Worm (Caenorhabditis elegans) whole organism, L1 larva: ENCODE results near the gene lido-1.
A peak's percentile ranks its signal among the peaks of the same experiment; 100 is the strongest.

Experiments used
- F16B12.6 ChIP-seq: fragments of 150-350 bp; optimal IDR thresholded peaks from 2 replicates; lab custom pipeline; 2014; ENCODE audit warnings: missing biosample characterization, missing genetic modification characterization
- Y116A8C.19 ChIP-seq: sonication (generic microtip); optimal IDR thresholded peaks from 2 replicates; lab custom pipeline; 2016; ENCODE audit warnings: missing compliant biosample characterization, missing genetic modification characterization, borderline replicate concordance
- aha-1 ChIP-seq: fragments of 150-350 bp; optimal IDR thresholded peaks from 2 replicates; lab custom pipeline; 2014; ENCODE audit warnings: missing biosample characterization, missing genetic modification characterization
- aly-2 ChIP-seq: fragments of 150-350 bp; optimal IDR thresholded peaks from 2 replicates; lab custom pipeline; 2014; ENCODE audit warnings: missing biosample characterization, missing genetic modification characterization
- blmp-1 ChIP-seq: fragments of 150-350 bp; optimal IDR thresholded peaks from 2 replicates; lab custom pipeline; 2014; ENCODE audit warnings: missing biosample characterization, missing genetic modification characterization
- ceh-63 ChIP-seq: fragments of 200-800 bp; sonication (Bioruptor generic); optimal IDR thresholded peaks from 2 replicates; lab custom pipeline; 2018; ENCODE audit warnings: mild to moderate bottlenecking, missing genetic modification characterization, missing compliant biosample characterization
- ceh-8 ChIP-seq: fragments of 200-800 bp; sonication (Bioruptor generic); optimal IDR thresholded peaks from 2 replicates; lab custom pipeline; 2018; ENCODE audit warnings: mild to moderate bottlenecking, missing genetic modification characterization, moderate library complexity, missing compliant biosample characterization
- ceh-82 ChIP-seq, 3 experiments: fragments of 150-350 bp in 1 of 3; sonication (generic microtip) in 2 of 3; optimal IDR thresholded peaks; 2 replicates each; lab custom pipeline; 2014 to 2017; ENCODE audit warnings: missing biosample characterization in 3 of 3, missing genetic modification characterization in 3 of 3
- ceh-88 ChIP-seq: fragments of 200-800 bp; sonication (Bioruptor generic); IDR thresholded peaks from 2 replicates; pipeline ENCODE4 v1.3.6; 2022; ENCODE audit warnings: missing genetic modification characterization, missing compliant biosample characterization
- dpl-1 ChIP-seq, 3 experiments: fragments of 150-350 bp in 2 of 3; sonication (generic microtip) in 1 of 3; optimal IDR thresholded peaks; 2 replicates each; lab custom pipeline; 2014 to 2017; ENCODE audit warnings: missing biosample characterization in 3 of 3, missing genetic modification characterization in 3 of 3, missing genetic modification reagents in 3 of 3
- efl-1 ChIP-seq, 4 experiments: fragments of 150-350 bp; optimal IDR thresholded peaks in 3 of 4; peaks in 1 of 4; 1 replicate in 1 of 4; 2 replicates in 3 of 4; lab custom pipeline; 2014; ENCODE audit warnings: missing biosample characterization in 2 of 4, missing genetic modification characterization in 2 of 4, missing genetic modification reagents in 2 of 4
- efl-3 ChIP-seq: fragments of 200-800 bp; sonication (Bioruptor generic); optimal IDR thresholded peaks from 2 replicates; lab custom pipeline; 2018; ENCODE audit warnings: mild to moderate bottlenecking, missing genetic modification characterization, missing compliant biosample characterization
- egl-13 ChIP-seq: sonication (generic microtip); optimal IDR thresholded peaks from 2 replicates; lab custom pipeline; 2016; ENCODE audit warnings: missing genotype, missing genetic modification reagents, missing genetic modification characterization, missing compliant biosample characterization
- elt-2 ChIP-seq: sonication (generic microtip); optimal IDR thresholded peaks from 2 replicates; lab custom pipeline; 2016; ENCODE audit warnings: missing genetic modification characterization, mild to moderate bottlenecking, inconsistent platforms, missing compliant biosample characterization, missing genetic modification reagents
- ets-5 ChIP-seq: fragments of 200-800 bp; sonication (Bioruptor generic); IDR thresholded peaks from 2 replicates; pipeline ENCODE4 v1.3.6; 2022; ENCODE audit warnings: missing genetic modification characterization, missing compliant biosample characterization
- fkh-4 ChIP-seq: sonication (generic microtip); optimal IDR thresholded peaks from 2 replicates; lab custom pipeline; 2016; ENCODE audit warnings: missing compliant biosample characterization, missing genetic modification characterization, borderline replicate concordance
- fos-1 ChIP-seq: fragments of 150-350 bp; optimal IDR thresholded peaks from 2 replicates; lab custom pipeline; 2014; ENCODE audit warnings: missing biosample characterization, missing genetic modification characterization
- grh-1 ChIP-seq: fragments of 200-800 bp; sonication (Bioruptor generic); IDR thresholded peaks from 2 replicates; pipeline ENCODE4 v1.3.6; 2022; ENCODE audit warnings: missing genetic modification reagents, missing genetic modification characterization, missing compliant biosample characterization
- hlh-4 ChIP-seq: sonication (generic microtip); optimal IDR thresholded peaks from 2 replicates; lab custom pipeline; 2016; ENCODE audit warnings: mild to moderate bottlenecking, missing genetic modification characterization, missing compliant biosample characterization
- hpl-2 ChIP-seq: fragments of 150-350 bp; optimal IDR thresholded peaks from 2 replicates; lab custom pipeline; 2014; ENCODE audit warnings: missing biosample characterization, missing genetic modification reagents, missing genetic modification characterization
- irx-1 ChIP-seq: sonication (generic microtip); optimal IDR thresholded peaks from 2 replicates; lab custom pipeline; 2016; ENCODE audit warnings: missing genetic modification characterization, missing compliant biosample characterization
- jun-1 ChIP-seq: fragments of 150-350 bp; optimal IDR thresholded peaks from 2 replicates; lab custom pipeline; 2014; ENCODE audit warnings: missing biosample characterization, missing genetic modification reagents, missing genetic modification characterization
- lin-13 ChIP-seq: fragments of 150-350 bp; optimal IDR thresholded peaks from 2 replicates; lab custom pipeline; 2014; ENCODE audit warnings: missing biosample characterization, missing genetic modification reagents, missing genetic modification characterization
- lin-39 ChIP-seq: fragments of 150-350 bp; optimal IDR thresholded peaks from 2 replicates; lab custom pipeline; 2014; ENCODE audit warnings: missing biosample characterization, missing genetic modification reagents, missing genetic modification characterization
- lsy-2 ChIP-seq, 2 experiments: fragments of 150-350 bp; optimal IDR thresholded peaks; 2 replicates each; lab custom pipeline; 2014; ENCODE audit warnings: missing biosample characterization in 2 of 2, missing genetic modification characterization in 2 of 2
- mab-9 ChIP-seq: fragments of 200-800 bp; sonication (Bioruptor generic); IDR thresholded peaks from 2 replicates; pipeline ENCODE4 v1.3.6; 2022; ENCODE audit warnings: missing genetic modification reagents, missing genetic modification characterization, missing compliant biosample characterization
- mef-2 ChIP-seq: fragments of 150-350 bp; optimal IDR thresholded peaks from 2 replicates; lab custom pipeline; 2014; ENCODE audit warnings: missing biosample characterization, missing genetic modification characterization
- mep-1 ChIP-seq: fragments of 150-350 bp; optimal IDR thresholded peaks from 2 replicates; lab custom pipeline; 2014; ENCODE audit warnings: missing biosample characterization, missing genetic modification characterization
- nhr-20 ChIP-seq: sonication (generic microtip); optimal IDR thresholded peaks from 2 replicates; lab custom pipeline; 2016; ENCODE audit warnings: mild to moderate bottlenecking, missing genetic modification characterization, missing compliant biosample characterization
- nhr-47 ChIP-seq: sonication (generic microtip); optimal IDR thresholded peaks from 2 replicates; lab custom pipeline; 2016; ENCODE audit warnings: mild to moderate bottlenecking, missing genetic modification characterization, moderate library complexity, missing compliant biosample characterization
- nhr-71 ChIP-seq: sonication (generic microtip); optimal IDR thresholded peaks from 2 replicates; lab custom pipeline; 2016; ENCODE audit warnings: mild to moderate bottlenecking, missing genetic modification characterization, moderate library complexity, missing compliant biosample characterization
- nhr-84 ChIP-seq: sonication (generic microtip); optimal IDR thresholded peaks from 2 replicates; lab custom pipeline; 2017; ENCODE audit warnings: missing biosample characterization, missing genetic modification characterization
- nhr-85 ChIP-seq: sonication (generic microtip); peaks from one replicate; lab custom pipeline; 2016; ENCODE audit warnings: missing genetic modification characterization, inconsistent platforms, missing compliant biosample characterization
- nhr-90 ChIP-seq: sonication (generic microtip); optimal IDR thresholded peaks from 2 replicates; lab custom pipeline; 2016; ENCODE audit warnings: mild to moderate bottlenecking, missing genetic modification characterization, missing compliant biosample characterization; ENCODE audit not compliant: poor library complexity
- pag-3 ChIP-seq: sonication (generic microtip); optimal IDR thresholded peaks from 2 replicates; lab custom pipeline; 2017; ENCODE audit warnings: missing genetic modification characterization, mild to moderate bottlenecking, missing compliant biosample characterization, antibody characterized with exemption, borderline replicate concordance; ENCODE audit not compliant: insufficient read depth
- pax-3 ChIP-seq: fragments of 200-800 bp; sonication (Bioruptor generic); optimal IDR thresholded peaks from 2 replicates; lab custom pipeline; 2018; ENCODE audit warnings: mild to moderate bottlenecking, missing genetic modification characterization, moderate library complexity, missing compliant biosample characterization
- rnt-1 ChIP-seq: sonication (generic microtip); optimal IDR thresholded peaks from 2 replicates; lab custom pipeline; 2016; ENCODE audit warnings: mild to moderate bottlenecking, missing genetic modification characterization, moderate library complexity, missing compliant biosample characterization
- skn-1 ChIP-seq: fragments of 150-350 bp; optimal IDR thresholded peaks from 2 replicates; lab custom pipeline; 2014; ENCODE audit warnings: missing biosample characterization, missing genetic modification characterization
- sox-4 ChIP-seq: sonication (generic microtip); optimal IDR thresholded peaks from 2 replicates; lab custom pipeline; 2016; ENCODE audit warnings: missing genetic modification characterization, missing compliant biosample characterization
- sptf-1 ChIP-seq: fragments of 150-350 bp; optimal IDR thresholded peaks from 2 replicates; lab custom pipeline; 2014; ENCODE audit warnings: missing biosample characterization, missing genetic modification characterization
- sup-37 ChIP-seq: fragments of 200-800 bp; sonication (Bioruptor generic); optimal IDR thresholded peaks from 2 replicates; lab custom pipeline; 2018; ENCODE audit warnings: mild to moderate bottlenecking, missing genetic modification characterization, missing compliant biosample characterization
- swsn-7 ChIP-seq: sonication (generic microtip); optimal IDR thresholded peaks from 2 replicates; lab custom pipeline; 2016; ENCODE audit warnings: missing genetic modification characterization, missing compliant biosample characterization
- tlp-1 ChIP-seq: fragments of 150-350 bp; optimal IDR thresholded peaks from 2 replicates; lab custom pipeline; 2014; ENCODE audit warnings: missing biosample characterization, missing genetic modification characterization
- unc-30 ChIP-seq: sonication (generic microtip); optimal IDR thresholded peaks from 2 replicates; lab custom pipeline; 2017; ENCODE audit warnings: missing biosample characterization, missing genetic modification characterization
- unc-62 ChIP-seq: fragments of 150-350 bp; optimal IDR thresholded peaks from 2 replicates; lab custom pipeline; 2014; ENCODE audit warnings: missing biosample characterization, missing genetic modification reagents, missing genetic modification characterization
- unc-86 ChIP-seq: sonication (generic microtip); optimal IDR thresholded peaks from 2 replicates; lab custom pipeline; 2016; ENCODE audit warnings: missing genetic modification characterization, missing compliant biosample characterization
- unc-98 ChIP-seq: fragments of 200-800 bp; sonication (Bioruptor generic); IDR thresholded peaks from 2 replicates; pipeline ENCODE4 v1.3.6; 2022; ENCODE audit warnings: missing genetic modification characterization, missing compliant biosample characterization
- xbp-1 ChIP-seq: sonication (generic microtip); optimal IDR thresholded peaks from 2 replicates; lab custom pipeline; 2016; ENCODE audit warnings: missing genetic modification characterization, missing compliant biosample characterization
- zip-4 ChIP-seq: fragments of 200-800 bp; sonication (Bioruptor generic); optimal IDR thresholded peaks from 2 replicates; lab custom pipeline; 2018; ENCODE audit warnings: mild to moderate bottlenecking, missing genetic modification characterization, moderate library complexity, missing compliant biosample characterization

Gene lido-1

ce11 chrX:17063749-17064252 lies 32.6 kb downstream of the lido-1 start (continued):
- TF ChIP-seq mep-1 (tag; lab: Kevin White, UChicago), result peak; percentile 66
- TF ChIP-seq blmp-1 (tag; lab: Kevin White, UChicago), result peak; percentile 82
- peak; percentile 16 for TF ChIP-seq swsn-7 (tag; lab: Kevin White, UChicago)
- no peak for TF ChIP-seq fkh-4 (tag; lab: Kevin White, UChicago)
- peak; percentile 39 for TF ChIP-seq lin-13
- TF ChIP-seq jun-1 (tag; lab: Kevin White, UChicago), result no peak
- no peak for TF ChIP-seq unc-62 (GFP tag; lab: Kevin White, UChicago)
- TF ChIP-seq nhr-90 (tag; lab: Kevin White, UChicago), result peak; percentile 80
- no peak for TF ChIP-seq ets-5
- no peak for TF ChIP-seq egl-13 (tag; lab: Kevin White, UChicago)
- no peak for TF ChIP-seq pax-3
- no peak for TF ChIP-seq F16B12.6
- TF ChIP-seq hpl-2 (GFP tag; lab: Kevin White, UChicago), result no peak
- peak in 1 of 2 experiments; percentile 66 for TF ChIP-seq lsy-2 (tag; optimal IDR thresholded peaks at IDR 0.05; lab: Kevin White, UChicago)
- TF ChIP-seq lin-39 (tag; lab: Kevin White, UChicago), result no peak
- no peak for TF ChIP-seq hlh-4 (tag; lab: Kevin White, UChicago)
- TF ChIP-seq unc-86 (tag; lab: Kevin White, UChicago), result no peak
- no peak for TF ChIP-seq Y116A8C.19 (tag; lab: Kevin White, UChicago)
- peak in 1 of 3 experiments; percentile 30 for TF ChIP-seq dpl-1 (GFP tag; optimal IDR thresholded peaks at IDR 0.05; lab: Kevin White, UChicago)
- no peak for TF ChIP-seq nhr-84 (tag; lab: Kevin White, UChicago)
- no peak for TF ChIP-seq unc-30 (tag; lab: Kevin White, UChicago)
- TF ChIP-seq nhr-47 (tag; lab: Kevin White, UChicago), result peak; percentile 46
- no peak for TF ChIP-seq efl-1 (optimal IDR thresholded peaks at IDR 0.05; lab: Kevin White, UChicago)
- TF ChIP-seq efl-1 (GFP tag; optimal IDR thresholded peaks at IDR 0.05 in 1 of 2; lab: Kevin White, UChicago), result peak in 1 of 2 experiments; percentile 92
- no peak for TF ChIP-seq mef-2 (tag; lab: Kevin White, UChicago)
- TF ChIP-seq aha-1 (tag; lab: Kevin White, UChicago), result no peak
- TF ChIP-seq irx-1, result peak; percentile 46
- no peak for TF ChIP-seq fos-1 (tag; lab: Kevin White, UChicago)
- no peak for TF ChIP-seq unc-98 (GFP tag; lab: Robert Waterston, UW)
- TF ChIP-seq sox-4 (tag; lab: Kevin White, UChicago), result no peak
- no peak for TF ChIP-seq mab-9 (GFP tag; lab: Robert Waterston, UW)
- no peak for TF ChIP-seq pag-3
- TF ChIP-seq skn-1 (tag; lab: Kevin White, UChicago), result peak; percentile 3
- no peak for TF ChIP-seq tlp-1 (tag; lab: Kevin White, UChicago)
- peak; percentile 70 for TF ChIP-seq elt-2 (tag; lab: Kevin White, UChicago)
- peak; percentile 91 for TF ChIP-seq nhr-71 (tag; lab: Kevin White, UChicago)
- no peak for TF ChIP-seq sup-37 (GFP tag; lab: Kevin White, UChicago)
- TF ChIP-seq nhr-20 (tag; lab: Kevin White, UChicago), result peak; percentile 94
- TF ChIP-seq rnt-1 (tag; lab: Kevin White, UChicago), result peak; percentile 10
- peak; percentile 17 for TF ChIP-seq xbp-1 (tag; lab: Kevin White, UChicago)
- TF ChIP-seq grh-1 (GFP tag; lab: Robert Waterston, UW), result no peak
- TF ChIP-seq aly-2 (tag; lab: Kevin White, UChicago), result no peak
- TF ChIP-seq ceh-88 (GFP tag; lab: Robert Waterston, UW), result no peak
- TF ChIP-seq nhr-85, result peak; percentile 97
- no peak for TF ChIP-seq ceh-82 (tag; optimal IDR thresholded peaks at IDR 0.05; lab: Kevin White, UChicago)
- no peak for TF ChIP-seq ceh-8
- no peak for TF ChIP-seq ceh-63 (GFP tag; lab: Kevin White, UChicago)
- no peak for TF ChIP-seq sptf-1 (tag; lab: Kevin White, UChicago)
- TF ChIP-seq zip-4 (GFP tag; lab: Kevin White, UChicago), result no peak
- TF ChIP-seq efl-3, result no peak
